Fruit fly (Drosophila melanogaster) whole organism, pupa: ENCODE data around the gene vir-1.

ENCODE experiments used
- CG12605 ChIP-seq: fragments of 200-800 bp; sonication (Bioruptor generic); IDR thresholded peaks from 2 replicates; pipeline ENCODE4 v1.3.6; 2022; ENCODE audit warnings: missing biosample characterization, missing genetic modification characterization
- CG13204 ChIP-seq: fragments of 200-800 bp; sonication (Bioruptor generic); optimal IDR thresholded peaks from 2 replicates; lab custom pipeline; 2018; ENCODE audit warnings: missing biosample characterization, mild to moderate bottlenecking, missing genetic modification characterization, moderate library complexity
- CG15710 ChIP-seq: fragments of 200-800 bp; sonication (Bioruptor generic); optimal IDR thresholded peaks from 2 replicates; lab custom pipeline; 2018; ENCODE audit warnings: missing biosample characterization, mild to moderate bottlenecking, missing genetic modification characterization, moderate library complexity

DNA sequence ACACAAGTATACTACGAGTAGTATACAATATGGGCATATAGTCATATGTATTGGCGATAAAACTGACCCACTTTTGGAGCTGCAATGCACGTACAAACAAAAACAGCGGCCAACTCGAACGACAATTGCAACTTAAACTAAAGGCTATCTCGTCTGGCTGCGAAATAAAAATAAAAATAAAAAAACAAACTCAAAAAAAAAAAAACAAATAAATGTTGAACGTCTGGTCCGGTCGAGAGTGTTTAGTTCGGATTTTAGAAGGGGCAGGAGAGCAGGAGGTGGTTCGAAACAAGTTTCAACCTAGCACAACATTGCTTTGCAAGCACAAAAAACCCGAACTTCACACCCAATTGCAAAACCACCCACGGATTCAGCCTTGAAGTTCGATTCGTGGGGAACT, 48.7 kb upstream of the vir-1 start:
- TF ChIP-seq CG12605 (GFP tag; lab: Robert Waterston, UW) (peak; percentile 61), CG15710 (no peak), CG13204 (no peak)
